Worm (Caenorhabditis elegans) whole organism, young adult: ENCODE measurements around the gene C04G2.5.

Experiments
- B0336.3 ChIP-seq: fragments of 200-800 bp; sonication (Bioruptor generic); IDR thresholded peaks from 2 replicates; pipeline ENCODE4 v1.3.6; 2022; ENCODE audit warnings: missing genetic modification characterization, missing compliant biosample characterization
- C17E4.6 ChIP-seq: fragments of 200-800 bp; sonication (Bioruptor generic); IDR thresholded peaks from 2 replicates; pipeline ENCODE4 v1.3.6; 2022; ENCODE audit warnings: missing genetic modification reagents, missing genetic modification characterization, missing compliant biosample characterization
- F23B12.7 ChIP-seq: sonication (generic microtip); optimal IDR thresholded peaks from 2 replicates; lab custom pipeline; 2017; ENCODE audit warnings: missing genetic modification characterization, mild to moderate bottlenecking, missing compliant biosample characterization, antibody characterized with exemption, moderate library complexity; ENCODE audit not compliant: insufficient read depth
- ama-1 ChIP-seq, 3 experiments: fragments of 150-350 bp in 1 of 3; sonication (generic microtip) in 2 of 3; optimal IDR thresholded peaks; 2 replicates each; lab custom pipeline; 2014 to 2018; ENCODE audit warnings: missing biosample characterization in 2 of 3, missing genetic modification characterization in 2 of 3, missing genetic modification reagents in 2 of 3
- cebp-2 ChIP-seq: fragments of 200-800 bp; sonication (Bioruptor generic); IDR thresholded peaks from 2 replicates; pipeline ENCODE4 v1.3.6; 2022; ENCODE audit warnings: missing genetic modification characterization, missing compliant biosample characterization
- ceh-91 ChIP-seq: fragments of 200-800 bp; sonication (Bioruptor generic); IDR thresholded peaks from 2 replicates; pipeline ENCODE4 v1.3.6; 2022; ENCODE audit warnings: missing genetic modification reagents, missing genetic modification characterization, missing compliant biosample characterization
- efl-1 ChIP-seq: fragments of 150-350 bp; optimal IDR thresholded peaks from 2 replicates; lab custom pipeline; 2014; ENCODE audit warnings: missing biosample characterization, missing genetic modification reagents, missing genetic modification characterization
- egrh-3 ChIP-seq: fragments of 200-800 bp; sonication (Bioruptor generic); IDR thresholded peaks from 2 replicates; pipeline ENCODE4 v1.3.6; 2022; ENCODE audit warnings: missing genetic modification reagents, missing genetic modification characterization, missing compliant biosample characterization
- let-526 ChIP-seq: fragments of 200-800 bp; sonication (Bioruptor generic); IDR thresholded peaks from 2 replicates; pipeline ENCODE4 v1.3.6; 2022; ENCODE audit warnings: missing genetic modification reagents, missing genetic modification characterization, missing compliant biosample characterization
- nfya-1 ChIP-seq: sonication (generic microtip); optimal IDR thresholded peaks from 2 replicates; lab custom pipeline; 2017; ENCODE audit warnings: antibody characterized with exemption, missing compliant biosample characterization, missing genetic modification characterization, borderline replicate concordance; ENCODE audit not compliant: insufficient read depth
- rec-8 ChIP-seq, 2 experiments: sonication (generic microtip); optimal IDR thresholded peaks; 2 replicates each; lab custom pipeline; 2016; ENCODE audit warnings: mild to moderate bottlenecking in 2 of 2, missing genetic modification characterization in 2 of 2, missing genetic modification reagents in 2 of 2, missing genotype in 2 of 2, missing biosample characterization in 1 of 2, missing compliant biosample characterization in 1 of 2, moderate library complexity in 1 of 2
- sptf-2 ChIP-seq: fragments of 200-800 bp; sonication (Bioruptor generic); optimal IDR thresholded peaks from 2 replicates; lab custom pipeline; 2018; ENCODE audit warnings: mild to moderate bottlenecking, missing genetic modification characterization, missing compliant biosample characterization
- tbp1 ChIP-seq: fragments of 200-800 bp; sonication (Bioruptor generic); optimal IDR thresholded peaks from 2 replicates; lab custom pipeline; 2018; ENCODE audit warnings: mild to moderate bottlenecking, missing genetic modification characterization, missing compliant biosample characterization
- tbx-9 ChIP-seq: sonication (generic microtip); optimal IDR thresholded peaks from 2 replicates; lab custom pipeline; 2016; ENCODE audit warnings: borderline replicate concordance, missing genetic modification characterization, inconsistent platforms, missing compliant biosample characterization

ce11 chrIV:10143640-10144039 is 48.6 kb upstream of the C04G2.5 start, which contains the start of gene msp-38:
- no peak for TF ChIP-seq ceh-91 (GFP tag; lab: Robert Waterston, UW)
- TF ChIP-seq C17E4.6 (GFP tag; lab: Robert Waterston, UW), result no peak
- TF ChIP-seq rec-8 (tag; optimal IDR thresholded peaks at IDR 0.05; lab: Kevin White, UChicago), result no peak
- no peak for TF ChIP-seq nfya-1
- no peak for TF ChIP-seq cebp-2 (GFP tag; lab: Robert Waterston, UW)
- TF ChIP-seq F23B12.7, result no peak
- TF ChIP-seq efl-1, result no peak
- TF ChIP-seq B0336.3 (GFP tag; lab: Robert Waterston, UW), result no peak
- no peak for TF ChIP-seq tbx-9 (tag; lab: Kevin White, UChicago)
- no peak for TF ChIP-seq tbp1 (GFP tag; lab: Kevin White, UChicago)
- no peak for TF ChIP-seq ama-1 (optimal IDR thresholded peaks at IDR 0.05; lab: Kevin White, UChicago)
- TF ChIP-seq ama-1 (GFP tag; optimal IDR thresholded peaks at IDR 0.05; lab: Kevin White, UChicago), result no peak
- TF ChIP-seq sptf-2 (GFP tag; lab: Kevin White, UChicago), result no peak
- TF ChIP-seq let-526 (GFP tag; lab: Robert Waterston, UW), result no peak
- no peak for TF ChIP-seq egrh-3 (GFP tag; lab: Robert Waterston, UW)
